Fruit fly (Drosophila melanogaster) whole organism, wandering third instar larva: Measurements from ENCODE around the gene Rdl.

ENCODE experiments used
- Dfd ChIP-seq: fragments of >200 bp; optimal IDR thresholded peaks from 2 replicates; lab custom pipeline; 2017; ENCODE audit warnings: missing biosample characterization, missing genetic modification characterization
- Hr83 ChIP-seq: fragments of 200-300 bp; sonication (Bioruptor generic); optimal IDR thresholded peaks from 2 replicates; lab custom pipeline; 2016; ENCODE audit warnings: missing biosample characterization, mild to moderate bottlenecking, missing genetic modification characterization, moderate library complexity; ENCODE audit not compliant: poor library complexity, severe bottlenecking
- N ChIP-seq: fragments of >200 bp; optimal IDR thresholded peaks from 2 replicates; lab custom pipeline; 2018; ENCODE audit warnings: missing biosample characterization, missing external identifiers, missing genetic modification characterization
- dmrt93B ChIP-seq: fragments of 200-800 bp; sonication (Bioruptor generic); optimal IDR thresholded peaks from 2 replicates; lab custom pipeline; 2018; ENCODE audit warnings: missing biosample characterization, mild to moderate bottlenecking, missing genetic modification characterization
- h ChIP-seq: fragments of 200-800 bp; sonication (Bioruptor generic); optimal IDR thresholded peaks from 3 replicates; lab custom pipeline; 2016; ENCODE audit warnings: missing biosample characterization, mild to moderate bottlenecking, missing genetic modification characterization
- lola ChIP-seq: fragments of >200 bp; optimal IDR thresholded peaks from 2 replicates; lab custom pipeline; 2017; ENCODE audit warnings: missing biosample characterization, missing genetic modification characterization
- pan ChIP-seq: fragments of >200 bp; optimal IDR thresholded peaks from 2 replicates; lab custom pipeline; 2017
- psq ChIP-seq: fragments of 200-800 bp; sonication (Bioruptor generic); optimal IDR thresholded peaks from 3 replicates; lab custom pipeline; 2017; ENCODE audit warnings: missing biosample characterization, mild to moderate bottlenecking, missing genetic modification characterization, moderate library complexity

DNA sequence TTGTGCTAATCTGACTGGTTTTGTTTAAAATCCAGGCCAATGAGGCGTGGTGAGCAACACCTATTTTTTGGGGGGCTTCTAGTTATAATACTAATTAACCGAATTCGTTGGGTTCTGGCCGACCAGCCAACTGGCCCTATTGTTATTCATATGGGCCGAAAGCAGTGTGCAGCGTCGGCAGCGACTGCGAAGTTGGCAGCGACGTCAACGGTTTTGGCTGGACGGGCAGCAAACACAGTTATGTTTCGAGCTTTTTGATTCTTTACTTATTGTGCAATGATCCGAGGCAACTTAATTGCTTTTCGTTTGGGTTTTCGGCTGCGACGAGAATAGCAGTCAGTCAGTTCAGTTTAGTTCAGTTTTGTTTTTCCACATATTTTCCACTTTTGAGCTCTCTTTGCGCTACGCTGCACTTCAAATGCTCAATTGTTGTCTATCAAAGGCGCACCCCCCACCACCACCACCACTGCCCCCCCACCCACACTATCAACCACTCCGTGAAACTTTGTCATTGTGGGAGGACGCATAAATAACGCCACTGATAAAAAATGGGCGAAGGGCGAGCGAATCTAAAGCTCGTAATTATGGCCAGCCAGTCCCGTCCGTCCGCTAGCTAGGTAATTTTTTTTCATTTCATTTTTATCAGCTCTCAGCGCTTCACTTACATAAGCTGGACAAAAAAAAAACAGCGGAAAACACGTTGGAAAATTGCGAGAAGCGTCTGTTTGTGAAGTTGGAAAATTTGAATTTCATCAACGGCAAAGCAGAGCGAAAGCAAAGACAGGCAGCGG is 55.7 kb downstream of the Rdl start:
- TF ChIP-seq h (GFP tag; lab: Kevin White, UChicago) (no peak), psq (GFP tag; lab: Kevin White, UChicago) (no peak), dmrt93B (GFP tag; lab: Kevin White, UChicago) (no peak), N (no peak), lola (GFP tag; lab: Kevin White, UChicago) (no peak), Hr83 (no peak), Dfd (no peak), pan (no peak)
